Fruit fly (Drosophila melanogaster): ENCODE measurements around the gene dyw.

Gene dyw

dm6 chrX:2727506-2727905 lies 33.8 kb upstream of the dyw start, which contains the start of gene dwg:
dwg (plus strand) TSS chrX:2727698.
- no peak for TF ChIP-seq CG1620 (GFP tag; optimal IDR thresholded peaks at IDR 0.05)
- peak; percentile 29 for TF ChIP-seq bab1 (GFP tag; optimal IDR thresholded peaks at IDR 0.05)

DNA sequence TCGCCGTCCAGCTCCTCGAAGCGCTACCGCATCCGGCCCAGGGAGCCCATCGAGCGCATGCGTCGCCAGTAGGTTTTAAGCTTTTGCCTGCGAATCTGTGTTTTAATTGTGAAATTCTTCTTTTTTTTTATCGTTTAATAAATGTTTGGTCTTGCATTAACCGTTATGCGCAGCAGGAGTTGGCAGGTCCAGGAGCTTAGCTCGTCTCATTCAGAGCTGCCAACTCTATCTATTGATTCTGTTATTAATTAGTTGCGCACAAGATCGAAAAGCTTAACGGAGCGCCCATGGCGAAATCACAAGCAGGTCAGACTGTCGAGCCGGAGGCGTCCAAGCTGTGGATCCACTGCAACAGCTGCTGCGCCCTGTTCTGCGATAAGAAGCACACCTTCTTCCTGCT lies 32.7 kb upstream of the dyw start, which contains the start of gene vilya:
TSS of gene vilya (plus strand) at position 259 of the 400 bp plus-strand sequence.
- TF ChIP-seq Hr96 (GFP tag; optimal IDR thresholded peaks at IDR 0.05) (no peak), Mnt (GFP tag; optimal IDR thresholded peaks at IDR 0.05) (no peak), CG33017 (tag; optimal IDR thresholded peaks at IDR 0.05) (no peak), CG7101 (tag; optimal IDR thresholded peaks at IDR 0.05) (no peak), pad (GFP tag; optimal IDR thresholded peaks at IDR 0.05) (no peak), cic (GFP tag; optimal IDR thresholded peaks at IDR 0.05) (no peak), cnc (optimal IDR thresholded peaks at IDR 0.05) (no peak), ovo (GFP tag; optimal IDR thresholded peaks at IDR 0.05) (no peak), tj (GFP tag; optimal IDR thresholded peaks at IDR 0.05) (no peak), CG14711 (tag; optimal IDR thresholded peaks at IDR 0.05) (no peak), CG5204 (GFP tag; optimal IDR thresholded peaks at IDR 0.05) (no peak), Crg-1 (GFP tag; optimal IDR thresholded peaks at IDR 0.05) (no peak)

DNA sequence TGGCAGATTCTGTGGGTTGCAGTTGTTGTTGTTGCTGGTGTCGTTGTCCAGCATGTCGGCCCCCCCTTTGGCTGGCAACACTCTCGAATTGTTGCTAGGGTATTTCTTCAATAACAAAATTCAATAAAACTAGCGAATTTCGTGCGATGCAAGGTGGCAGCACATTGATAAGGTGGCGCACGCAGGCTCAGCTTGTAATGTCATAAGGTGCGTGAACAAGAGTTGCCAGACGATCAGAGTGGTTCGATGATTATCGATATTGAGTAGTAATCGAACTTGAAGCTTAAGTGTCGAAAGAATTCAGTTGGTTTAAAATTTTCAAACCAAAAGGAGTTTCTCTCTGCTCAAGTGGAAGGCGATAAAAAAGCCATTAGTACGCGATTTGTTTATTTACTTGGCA lies 26.4 kb upstream of the dyw start, which contains the start of gene CG2701:
TSS of gene CG2701 (minus strand) at position 206 of the 400 bp plus-strand sequence.
- TF ChIP-seq bab1 (GFP tag; optimal IDR thresholded peaks at IDR 0.05): peak; percentile 72
- no peak for TF ChIP-seq CG7045 (GFP tag; optimal IDR thresholded peaks at IDR 0.05)
- TF ChIP-seq Hr96 (GFP tag; optimal IDR thresholded peaks at IDR 0.05): no peak
- no peak for TF ChIP-seq ovo (GFP tag; optimal IDR thresholded peaks at IDR 0.05)
- no peak for TF ChIP-seq CG7101 (tag; optimal IDR thresholded peaks at IDR 0.05)
- peak; percentile 19 for TF ChIP-seq CG1620 (GFP tag; optimal IDR thresholded peaks at IDR 0.05)
- TF ChIP-seq Mnt (GFP tag; optimal IDR thresholded peaks at IDR 0.05): peak; percentile 40

DNA sequence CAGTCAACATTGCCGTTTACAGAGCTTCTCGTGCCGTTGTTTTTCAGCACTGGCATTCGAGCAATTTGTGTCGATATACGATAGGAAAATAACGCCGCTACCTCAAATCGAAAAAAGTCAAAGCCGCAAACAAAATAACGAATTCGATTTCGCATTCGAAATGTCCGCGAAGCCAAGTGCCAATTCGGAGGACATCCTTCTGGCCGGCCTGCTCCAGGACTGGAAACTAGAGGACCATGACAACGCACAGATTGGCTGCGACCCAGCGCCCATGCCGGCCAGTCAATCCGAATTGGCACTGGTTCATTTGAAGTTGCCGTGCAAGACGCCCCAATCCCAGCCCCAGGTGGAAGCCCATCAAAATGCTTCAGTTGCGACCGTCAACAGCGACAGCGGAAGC lies 21.0 kb upstream of the dyw start:
- TF ChIP-seq ovo (GFP tag; optimal IDR thresholded peaks at IDR 0.05) (no peak), CG7045 (GFP tag; optimal IDR thresholded peaks at IDR 0.05) (no peak), cnc (optimal IDR thresholded peaks at IDR 0.05) (no peak), Clk (GFP tag; optimal IDR thresholded peaks at IDR 0.05) (no peak), Crg-1 (GFP tag; optimal IDR thresholded peaks at IDR 0.05) (peak; percentile 1), CG5204 (GFP tag; optimal IDR thresholded peaks at IDR 0.05) (no peak), CG7101 (tag; optimal IDR thresholded peaks at IDR 0.05) (no peak), toe (GFP tag; optimal IDR thresholded peaks at IDR 0.05) (no peak), bab1 (GFP tag; optimal IDR thresholded peaks at IDR 0.05) (peak; percentile 90), pad (GFP tag; optimal IDR thresholded peaks at IDR 0.05) (peak; percentile 34), CG33017 (tag; optimal IDR thresholded peaks at IDR 0.05) (no peak), CG12768 (GFP tag; optimal IDR thresholded peaks at IDR 0.05) (no peak), CG11617 (GFP tag; optimal IDR thresholded peaks at IDR 0.05) (peak; percentile 29), tj (GFP tag; optimal IDR thresholded peaks at IDR 0.05) (peak; percentile 12), Hr96 (GFP tag; optimal IDR thresholded peaks at IDR 0.05) (no peak), cic (GFP tag; optimal IDR thresholded peaks at IDR 0.05) (no peak), CG14711 (tag; optimal IDR thresholded peaks at IDR 0.05) (peak; percentile 15), kay (GFP tag; ENCODE audit: borderline replicate concordance) (no peak), Mnt (GFP tag; optimal IDR thresholded peaks at IDR 0.05) (no peak), CG1620 (GFP tag; optimal IDR thresholded peaks at IDR 0.05) (peak; percentile 7)

DNA sequence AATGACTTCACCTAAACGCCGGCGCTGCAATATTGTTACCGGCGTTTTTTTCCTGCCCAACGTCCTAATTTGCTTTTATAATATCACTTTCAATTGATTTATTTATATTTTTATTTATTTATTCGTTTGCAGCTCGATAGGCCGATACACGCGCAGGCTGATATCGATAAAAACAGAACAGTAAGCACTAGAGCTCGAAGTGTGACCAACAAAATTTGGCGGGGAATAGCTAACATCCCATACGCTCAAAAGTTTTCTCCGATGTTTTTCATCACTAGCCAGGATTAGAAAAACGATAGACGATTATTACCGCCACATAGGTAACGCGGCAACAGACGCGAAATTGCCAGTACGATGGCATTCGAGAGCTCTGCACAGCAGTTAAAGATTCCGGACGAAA lies 20.1 kb upstream of the dyw start, which contains the start of the genes CG2685 and CG2694:
TSS of gene CG2685 (minus strand) at position 185 of the 400 bp plus-strand sequence.
TSS of gene CG2694 (plus strand) at position 304 of the 400 bp plus-strand sequence.
- no peak for TF ChIP-seq cic (GFP tag; optimal IDR thresholded peaks at IDR 0.05)
- TF ChIP-seq Clk (GFP tag; optimal IDR thresholded peaks at IDR 0.05): no peak
- peak; percentile 20 for TF ChIP-seq CG7101 (tag; optimal IDR thresholded peaks at IDR 0.05)
- TF ChIP-seq CG11617 (GFP tag; optimal IDR thresholded peaks at IDR 0.05): no peak
- peak; percentile 45 for TF ChIP-seq Mnt (GFP tag; optimal IDR thresholded peaks at IDR 0.05)
- TF ChIP-seq tj (GFP tag; optimal IDR thresholded peaks at IDR 0.05): no peak
- peak; percentile 0 for TF ChIP-seq CG1620 (GFP tag; optimal IDR thresholded peaks at IDR 0.05)
- TF ChIP-seq toe (GFP tag; optimal IDR thresholded peaks at IDR 0.05): no peak
- TF ChIP-seq kay (GFP tag; ENCODE audit: borderline replicate concordance): no peak
- no peak for TF ChIP-seq CG14711 (tag; optimal IDR thresholded peaks at IDR 0.05)
- TF ChIP-seq ovo (GFP tag; optimal IDR thresholded peaks at IDR 0.05): no peak
- peak; percentile 20 for TF ChIP-seq bab1 (GFP tag; optimal IDR thresholded peaks at IDR 0.05)
- peak; percentile 9 for TF ChIP-seq pad (GFP tag; optimal IDR thresholded peaks at IDR 0.05)

- no peak for TF ChIP-seq CG1620 (GFP tag; optimal IDR thresholded peaks at IDR 0.05)
- peak; percentile 42 for TF ChIP-seq CG7101 (tag; optimal IDR thresholded peaks at IDR 0.05)
- TF ChIP-seq CG7045 (GFP tag; optimal IDR thresholded peaks at IDR 0.05): no peak
- no peak for TF ChIP-seq cnc (optimal IDR thresholded peaks at IDR 0.05)
- TF ChIP-seq CG12768 (GFP tag; optimal IDR thresholded peaks at IDR 0.05): no peak
- no peak for TF ChIP-seq CG14711 (tag; optimal IDR thresholded peaks at IDR 0.05)
- TF ChIP-seq Hr96 (GFP tag; optimal IDR thresholded peaks at IDR 0.05): peak; percentile 18
- no peak for TF ChIP-seq cic (GFP tag; optimal IDR thresholded peaks at IDR 0.05)
- peak; percentile 44 for TF ChIP-seq Mnt (GFP tag; optimal IDR thresholded peaks at IDR 0.05)
- TF ChIP-seq bab1 (GFP tag; optimal IDR thresholded peaks at IDR 0.05): no peak
- no peak for TF ChIP-seq kay (GFP tag; ENCODE audit: borderline replicate concordance)
- no peak for TF ChIP-seq CG33017 (tag; optimal IDR thresholded peaks at IDR 0.05)
- TF ChIP-seq tj (GFP tag; optimal IDR thresholded peaks at IDR 0.05): no peak
- no peak for TF ChIP-seq ovo (GFP tag; optimal IDR thresholded peaks at IDR 0.05)
- no peak for TF ChIP-seq CG5204 (GFP tag; optimal IDR thresholded peaks at IDR 0.05)
- no peak for TF ChIP-seq Clk (GFP tag; optimal IDR thresholded peaks at IDR 0.05)
- peak; percentile 1 for TF ChIP-seq pad (GFP tag; optimal IDR thresholded peaks at IDR 0.05)
- TF ChIP-seq Crg-1 (GFP tag; optimal IDR thresholded peaks at IDR 0.05): peak; percentile 9
- TF ChIP-seq toe (GFP tag; optimal IDR thresholded peaks at IDR 0.05): peak; percentile 17
- peak; percentile 7 for TF ChIP-seq CG11617 (GFP tag; optimal IDR thresholded peaks at IDR 0.05)
Measured at dm6 chrX:2708156-2708734, 14.6 kb upstream of the dyw start, which contains the start of gene CG2681. CG2681 (plus strand) TSS chrX:2708684.

Measured in whole organism, adult.